Fruit fly (Drosophila melanogaster): ENCODE results near the gene MagR.
A peak's percentile ranks its signal among the peaks of the same experiment; 100 is the strongest.

Gene MagR

dm6 chrX:15697581-15698208 lies 36.4 kb upstream of the MagR start (continued):
- TF ChIP-seq CG32772 (GFP tag; IDR thresholded peaks at IDR 0.05) (peak; percentile 93), Tbp (GFP tag; optimal IDR thresholded peaks at IDR 0.05) (no peak), exex (tag; optimal IDR thresholded peaks at IDR 0.05) (peak; percentile 89), YL-1 (GFP tag; optimal IDR thresholded peaks at IDR 0.05) (peak; percentile 40), Lhr (GFP tag; optimal IDR thresholded peaks at IDR 0.05) (peak; percentile 43), CG3838 (GFP tag; optimal IDR thresholded peaks at IDR 0.05) (peak; percentile 47), fu2 (GFP tag; optimal IDR thresholded peaks at IDR 0.05) (no peak), ash1 (GFP tag; optimal IDR thresholded peaks at IDR 0.05) (peak; percentile 82), Trl (optimal IDR thresholded peaks at IDR 0.05) (no peak), Trl (GFP tag; optimal IDR thresholded peaks at IDR 0.05) (peak; percentile 58), CG30403 (GFP tag; optimal IDR thresholded peaks at IDR 0.05) (peak; percentile 95), tio (GFP tag; optimal IDR thresholded peaks at IDR 0.05) (peak; percentile 76), twi (tag; optimal IDR thresholded peaks at IDR 0.05) (peak; percentile 69), CG33213 (GFP tag; optimal IDR thresholded peaks at IDR 0.05) (peak; percentile 5), Ets65A (GFP tag) (peak; percentile 95), Hr39 (optimal IDR thresholded peaks at IDR 0.05) (no peak), D19B (GFP tag; optimal IDR thresholded peaks at IDR 0.05) (peak; percentile 84), Rx (GFP tag; IDR thresholded peaks at IDR 0.05) (peak; percentile 86), CG13296 (GFP tag; optimal IDR thresholded peaks at IDR 0.05) (peak; percentile 91), pros (GFP tag; optimal IDR thresholded peaks at IDR 0.05) (peak; percentile 7), cato (GFP tag; optimal IDR thresholded peaks at IDR 0.05; ENCODE audit: borderline replicate concordance) (peak; percentile 78), CG17328 (GFP tag; IDR thresholded peaks at IDR 0.05) (peak; percentile 88), Mes4 (GFP tag; optimal IDR thresholded peaks at IDR 0.05) (no peak), CG9215 (GFP tag; IDR thresholded peaks at IDR 0.05) (peak; percentile 89), Ada2b (GFP tag; IDR thresholded peaks at IDR 0.05) (peak; percentile 96), CG31388 (GFP tag; optimal IDR thresholded peaks at IDR 0.05) (peak; percentile 80), gfzf (GFP tag; optimal IDR thresholded peaks at IDR 0.05) (no peak), H2.0 (GFP tag; IDR thresholded peaks at IDR 0.05) (peak; percentile 93), prd (optimal IDR thresholded peaks at IDR 0.05) (no peak), prd (GFP tag; IDR thresholded peaks at IDR 0.05) (peak; percentile 97), CG12219 (GFP tag; optimal IDR thresholded peaks at IDR 0.05) (peak; percentile 83), CG6813 (GFP tag; optimal IDR thresholded peaks at IDR 0.05) (peak; percentile 87), CG8281 (tag; optimal IDR thresholded peaks at IDR 0.05) (peak; percentile 81), oc (tag; optimal IDR thresholded peaks at IDR 0.05) (peak; percentile 70), CG4328 (GFP tag; optimal IDR thresholded peaks at IDR 0.05) (peak; percentile 83), grau (tag; optimal IDR thresholded peaks at IDR 0.05) (peak; percentile 92), Lim3 (GFP tag; IDR thresholded peaks at IDR 0.05) (peak; percentile 74), CG18599 (GFP tag; optimal IDR thresholded peaks at IDR 0.05) (peak; percentile 98), HLH3B (GFP tag; IDR thresholded peaks at IDR 0.05) (peak; percentile 94), nmo (GFP tag; optimal IDR thresholded peaks at IDR 0.05) (peak; percentile 89), CG8478 (optimal IDR thresholded peaks at IDR 0.05) (no peak), CG6254 (GFP tag; optimal IDR thresholded peaks at IDR 0.05) (peak; percentile 81), Hmx (GFP tag; optimal IDR thresholded peaks at IDR 0.05) (peak; percentile 57), sr (GFP tag; IDR thresholded peaks at IDR 0.05) (peak; percentile 89), Hr78 (GFP tag; optimal IDR thresholded peaks at IDR 0.05) (peak in 1 of 2 experiments; percentile 72), CG2678 (tag; optimal IDR thresholded peaks at IDR 0.05) (peak; percentile 94), CG11456 (GFP tag; IDR thresholded peaks at IDR 0.05) (peak; percentile 93), Hand (GFP tag; optimal IDR thresholded peaks at IDR 0.05) (peak; percentile 81), CG11398 (GFP tag; optimal IDR thresholded peaks at IDR 0.05) (no peak), CG10959 (GFP tag; IDR thresholded peaks at IDR 0.05) (peak; percentile 91), grn (GFP tag; optimal IDR thresholded peaks at IDR 0.05) (peak; percentile 74)

All from whole organism, embryonic.